Worm (Caenorhabditis elegans) whole organism, L3 larva: ENCODE measurements around the gene Y53F4B.11.

ENCODE experiments used
- aly-2 ChIP-seq: fragments of 150-350 bp; optimal IDR thresholded peaks from 2 replicates; lab custom pipeline; 2014; ENCODE audit warnings: missing biosample characterization, missing genetic modification characterization
- ama-1 ChIP-seq: fragments of 150-350 bp; optimal IDR thresholded peaks from 2 replicates; lab custom pipeline; 2018
- ceh-16 ChIP-seq: sonication (generic microtip); optimal IDR thresholded peaks from 2 replicates; lab custom pipeline; 2017; ENCODE audit warnings: missing biosample characterization, missing genetic modification characterization
- ceh-28 ChIP-seq: fragments of 150-350 bp; optimal IDR thresholded peaks from 2 replicates; lab custom pipeline; 2014; ENCODE audit warnings: missing biosample characterization, missing genetic modification reagents, missing genetic modification characterization
- ceh-82 ChIP-seq: fragments of 150-350 bp; optimal IDR thresholded peaks from 2 replicates; lab custom pipeline; 2014; ENCODE audit warnings: missing biosample characterization, missing genetic modification characterization
- ceh-9 ChIP-seq: sonication (generic microtip); optimal IDR thresholded peaks from 2 replicates; lab custom pipeline; 2018; ENCODE audit warnings: missing biosample characterization, missing genetic modification characterization
- daf-12 ChIP-seq: fragments of 150-350 bp; optimal IDR thresholded peaks from 2 replicates; lab custom pipeline; 2014; ENCODE audit warnings: missing biosample characterization, missing genetic modification reagents, missing genetic modification characterization
- egl-27 ChIP-seq: sonication (generic microtip); optimal IDR thresholded peaks from 4 replicates; lab custom pipeline; 2017; ENCODE audit warnings: missing biosample characterization, missing genetic modification reagents, missing genetic modification characterization
- egl-5 ChIP-seq: fragments of 150-350 bp; optimal IDR thresholded peaks from 2 replicates; lab custom pipeline; 2017; ENCODE audit warnings: missing biosample characterization, missing genetic modification reagents, missing genetic modification characterization, inconsistent platforms
- elt-1 ChIP-seq: fragments of 150-350 bp; optimal IDR thresholded peaks from 2 replicates; lab custom pipeline; 2014; ENCODE audit warnings: missing biosample characterization, missing genetic modification characterization
- elt-2 ChIP-seq: sonication (generic microtip); optimal IDR thresholded peaks from 2 replicates; lab custom pipeline; 2016; ENCODE audit warnings: missing genetic modification reagents, mild to moderate bottlenecking, missing genetic modification characterization, missing compliant biosample characterization
- elt-3 ChIP-seq, 3 experiments: fragments of 150-350 bp in 1 of 3; sonication (generic microtip) in 2 of 3; optimal IDR thresholded peaks; 2 replicates in 2 of 3; 4 replicates in 1 of 3; lab custom pipeline; 2014 to 2017; ENCODE audit warnings: missing biosample characterization in 3 of 3, missing genetic modification characterization in 3 of 3
- eor-1 ChIP-seq, 2 experiments: fragments of 150-350 bp; optimal IDR thresholded peaks; 2 replicates each; lab custom pipeline; 2014 to 2018; ENCODE audit warnings: missing biosample characterization in 2 of 2, missing genetic modification characterization in 2 of 2
- fkh-10 ChIP-seq: sonication (generic microtip); optimal IDR thresholded peaks from 2 replicates; lab custom pipeline; 2017; ENCODE audit warnings: missing biosample characterization, missing genetic modification reagents, missing genetic modification characterization
- fkh-2 ChIP-seq: fragments of 150-350 bp; optimal IDR thresholded peaks from 2 replicates; lab custom pipeline; 2014; ENCODE audit warnings: missing biosample characterization, missing genetic modification reagents, missing genetic modification characterization
- fos-1 ChIP-seq: fragments of 150-350 bp; optimal IDR thresholded peaks from 2 replicates; lab custom pipeline; 2014; ENCODE audit warnings: missing biosample characterization, missing genetic modification characterization
- hmg-11 ChIP-seq: sonication (generic microtip); optimal IDR thresholded peaks from 2 replicates; lab custom pipeline; 2016; ENCODE audit warnings: missing genetic modification characterization, missing compliant biosample characterization
- jun-1 ChIP-seq: fragments of 150-350 bp; optimal IDR thresholded peaks from 2 replicates; lab custom pipeline; 2014; ENCODE audit warnings: missing biosample characterization, missing genetic modification reagents, missing genetic modification characterization
- lin-15B ChIP-seq: fragments of 150-350 bp; optimal IDR thresholded peaks from 2 replicates; lab custom pipeline; 2014; ENCODE audit warnings: missing biosample characterization, missing genetic modification characterization
- lin-39 ChIP-seq: fragments of 150-350 bp; optimal IDR thresholded peaks from 2 replicates; lab custom pipeline; 2018; ENCODE audit warnings: missing biosample characterization, missing genetic modification reagents, missing genetic modification characterization
- lsy-12 ChIP-seq: sonication (generic microtip); optimal IDR thresholded peaks from 2 replicates; lab custom pipeline; 2016; ENCODE audit warnings: mild to moderate bottlenecking, missing genetic modification characterization, missing compliant biosample characterization
- mdl-1 ChIP-seq: fragments of 150-350 bp; optimal IDR thresholded peaks from 2 replicates; lab custom pipeline; 2014; ENCODE audit warnings: missing biosample characterization, missing genetic modification characterization
- mml-1 ChIP-seq: fragments of 150-350 bp; sonication (generic microtip); optimal IDR thresholded peaks from 3 replicates; lab custom pipeline; 2014; ENCODE audit warnings: missing biosample characterization, missing genetic modification characterization
- nfya-1 ChIP-seq: sonication (generic microtip); optimal IDR thresholded peaks from 2 replicates; lab custom pipeline; 2017; ENCODE audit warnings: missing genetic modification characterization, mild to moderate bottlenecking, missing compliant biosample characterization, antibody characterized with exemption, moderate library complexity; ENCODE audit not compliant: insufficient read depth
- nhr-11 ChIP-seq: fragments of 150-350 bp; optimal IDR thresholded peaks from 2 replicates; lab custom pipeline; 2014; ENCODE audit warnings: missing biosample characterization, missing genetic modification characterization
- nhr-23 ChIP-seq: fragments of 150-350 bp; optimal IDR thresholded peaks from 2 replicates; lab custom pipeline; 2014; ENCODE audit warnings: missing biosample characterization, missing genetic modification reagents, missing genetic modification characterization
- nhr-237 ChIP-seq: fragments of 150-350 bp; optimal IDR thresholded peaks from 2 replicates; lab custom pipeline; 2014; ENCODE audit warnings: missing biosample characterization, missing genetic modification characterization
- nhr-25 ChIP-seq: sonication (generic microtip); optimal IDR thresholded peaks from 2 replicates; lab custom pipeline; 2017; ENCODE audit warnings: missing biosample characterization, missing genetic modification characterization
- nhr-28 ChIP-seq: fragments of 150-350 bp; optimal IDR thresholded peaks from 2 replicates; lab custom pipeline; 2014; ENCODE audit warnings: missing biosample characterization, missing genetic modification characterization
- nhr-43 ChIP-seq: sonication (generic microtip); optimal IDR thresholded peaks from 2 replicates; lab custom pipeline; 2016; ENCODE audit warnings: mild to moderate bottlenecking, missing genetic modification characterization, missing compliant biosample characterization; ENCODE audit not compliant: poor library complexity, severe bottlenecking
- nhr-67 ChIP-seq: fragments of 150-350 bp; optimal IDR thresholded peaks from 2 replicates; lab custom pipeline; 2014; ENCODE audit warnings: missing biosample characterization, missing genetic modification characterization
- nhr-76 ChIP-seq: fragments of 150-350 bp; sonication (generic microtip); optimal IDR thresholded peaks from 5 replicates; lab custom pipeline; 2014; ENCODE audit warnings: missing biosample characterization, missing genetic modification characterization
- nhr-77 ChIP-seq: fragments of 150-350 bp; optimal IDR thresholded peaks from 2 replicates; lab custom pipeline; 2014; ENCODE audit warnings: missing biosample characterization, missing genetic modification characterization
- pha-4 ChIP-seq: fragments of 150-350 bp; optimal IDR thresholded peaks from 2 replicates; lab custom pipeline; 2014; ENCODE audit warnings: missing biosample characterization, missing genetic modification reagents, missing genetic modification characterization
- pqm-1 ChIP-seq: fragments of 150-350 bp; optimal IDR thresholded peaks from 2 replicates; lab custom pipeline; 2017; ENCODE audit warnings: missing biosample characterization, missing genetic modification characterization, inconsistent platforms
- sea-2 ChIP-seq: fragments of 150-350 bp; sonication (generic microtip); optimal IDR thresholded peaks from 4 replicates; lab custom pipeline; 2014; ENCODE audit warnings: missing biosample characterization, missing genetic modification reagents, missing genetic modification characterization
- skn-1 ChIP-seq: fragments of 150-350 bp; optimal IDR thresholded peaks from 2 replicates; lab custom pipeline; 2014; ENCODE audit warnings: missing biosample characterization, missing genetic modification characterization
- snpc-4 ChIP-seq: fragments of 150-350 bp; optimal IDR thresholded peaks from 2 replicates; lab custom pipeline; 2014; ENCODE audit warnings: missing biosample characterization, missing genetic modification characterization
- unc-39 ChIP-seq: sonication (generic microtip); optimal IDR thresholded peaks from 4 replicates; lab custom pipeline; 2017; ENCODE audit warnings: missing biosample characterization, missing genetic modification characterization
- unc-62 ChIP-seq: fragments of 150-350 bp; sonication (generic microtip); optimal IDR thresholded peaks from 4 replicates; lab custom pipeline; 2014; ENCODE audit warnings: missing biosample characterization, missing genetic modification reagents, missing genetic modification characterization
- zag-1 ChIP-seq: fragments of 150-350 bp; optimal IDR thresholded peaks from 2 replicates; lab custom pipeline; 2014; ENCODE audit warnings: missing biosample characterization, missing genetic modification characterization
- ztf-4 ChIP-seq: fragments of 150-350 bp; optimal IDR thresholded peaks from 2 replicates; lab custom pipeline; 2014; ENCODE audit warnings: missing biosample characterization, missing genetic modification characterization

Gene Y53F4B.11

DNA sequence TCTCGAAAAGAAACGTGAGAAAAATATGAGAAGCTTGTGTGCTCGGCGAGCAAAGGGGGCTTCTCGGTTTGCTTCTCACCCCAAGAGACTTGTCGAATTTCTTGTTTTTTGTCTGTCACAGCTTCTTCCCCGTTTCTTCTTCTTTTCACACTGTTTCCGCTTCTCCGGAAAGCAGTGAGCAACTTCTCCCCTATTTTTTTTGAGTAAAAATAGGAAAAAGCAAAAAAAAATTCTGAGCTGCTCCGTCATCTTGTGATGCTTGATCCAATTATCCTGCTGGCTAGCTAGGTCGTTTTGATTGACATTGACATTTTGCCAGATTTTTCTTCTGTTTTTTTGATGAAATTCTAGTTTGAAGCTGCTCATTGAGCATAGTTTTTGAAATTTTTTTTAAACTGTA lies 3.8 kb downstream of the Y53F4B.11 start, which contains the start of gene Y53F4B.51:
Gene Y53F4B.51, minus strand, starts transcription at position 63 of the 400 bp plus-strand sequence.
- TF ChIP-seq nfya-1 (tag; lab: Kevin White, UChicago) (no peak), lin-15B (tag; lab: Kevin White, UChicago) (no peak), nhr-237 (tag; lab: Kevin White, UChicago) (no peak), lin-39 (tag; lab: Kevin White, UChicago) (no peak), ceh-16 (no peak), fos-1 (tag; lab: Kevin White, UChicago) (no peak), fkh-10 (GFP tag; lab: Kevin White, UChicago) (no peak), nhr-77 (tag; lab: Kevin White, UChicago) (no peak), hmg-11 (tag; lab: Kevin White, UChicago) (no peak), fkh-2 (tag; lab: Kevin White, UChicago) (no peak), nhr-23 (tag; lab: Kevin White, UChicago) (no peak)

DNA sequence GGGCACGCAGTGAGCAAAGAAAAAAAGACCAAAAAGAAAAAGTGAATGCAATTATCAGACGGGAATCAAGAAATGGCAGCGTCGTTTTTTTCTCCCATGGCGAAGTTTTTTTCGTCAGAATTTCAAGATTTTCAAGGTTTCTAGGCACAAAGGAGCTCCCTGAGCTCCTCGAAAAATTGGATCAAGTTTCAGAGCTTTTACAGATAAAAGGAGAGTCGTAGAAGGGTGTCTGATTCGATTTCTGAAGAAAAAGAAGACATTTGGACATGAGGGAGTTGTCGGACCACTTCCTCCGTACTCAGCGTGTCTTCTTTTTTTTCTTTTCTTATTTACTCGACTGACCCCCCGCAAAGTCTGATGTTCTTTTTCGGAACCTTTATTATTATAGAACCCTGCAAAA lies 5.1 kb downstream of the Y53F4B.11 start:
- peak; percentile 23 for TF ChIP-seq fkh-10 (GFP tag; lab: Kevin White, UChicago)
- TF ChIP-seq aly-2 = no peak
- TF ChIP-seq, all 47 proteins: peak for 1

DNA sequence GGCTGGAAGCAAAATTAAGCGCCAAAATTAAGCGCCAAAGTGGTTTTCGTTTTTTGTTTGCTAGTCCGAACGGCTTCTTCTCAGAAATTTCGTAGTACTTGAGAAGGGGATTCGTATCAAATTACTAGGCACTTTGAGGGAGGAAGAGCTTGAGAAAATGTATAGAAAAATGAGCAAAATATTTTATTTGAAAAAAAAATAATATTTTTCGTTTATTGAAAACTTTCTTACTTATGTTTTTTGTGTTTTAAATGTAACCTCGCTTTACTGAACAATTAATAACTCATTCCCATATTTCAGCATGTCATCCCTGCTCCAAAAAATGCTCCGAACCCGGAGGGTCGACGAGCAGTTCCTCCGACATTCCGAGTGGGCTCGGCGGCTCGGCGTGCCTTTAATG lies 8.4 kb downstream of the Y53F4B.11 start, which contains the start of gene Y53F4B.12:
Gene Y53F4B.12, plus strand, starts transcription at position 301 of the 400 bp plus-strand sequence.
- TF ChIP-seq pha-4 (no peak), ceh-9 (tag; lab: Kevin White, UChicago) (no peak), snpc-4 (no peak)

DNA sequence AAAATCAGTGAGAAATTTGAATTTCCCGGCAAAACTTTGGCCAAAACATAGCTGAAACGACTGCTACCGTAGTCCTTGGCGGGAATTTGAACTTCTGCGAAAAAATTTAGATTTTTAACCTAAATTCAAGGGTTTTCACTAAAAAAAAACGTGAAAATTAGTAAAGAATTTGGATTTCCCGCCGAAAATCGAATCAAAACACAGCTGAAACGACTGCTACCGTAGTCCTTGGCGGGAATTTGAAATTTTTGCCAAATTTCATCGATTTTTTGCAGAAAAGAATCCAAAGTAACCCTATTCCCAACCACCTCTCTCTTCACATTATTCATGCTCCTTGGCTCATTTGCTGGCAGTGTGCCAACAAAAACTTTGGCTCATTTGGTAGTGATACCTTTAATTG lies 14.6 kb downstream of the Y53F4B.11 start:
- TF ChIP-seq lin-15B (tag; lab: Kevin White, UChicago) (peak; percentile 13), ceh-16 (no peak)

DNA sequence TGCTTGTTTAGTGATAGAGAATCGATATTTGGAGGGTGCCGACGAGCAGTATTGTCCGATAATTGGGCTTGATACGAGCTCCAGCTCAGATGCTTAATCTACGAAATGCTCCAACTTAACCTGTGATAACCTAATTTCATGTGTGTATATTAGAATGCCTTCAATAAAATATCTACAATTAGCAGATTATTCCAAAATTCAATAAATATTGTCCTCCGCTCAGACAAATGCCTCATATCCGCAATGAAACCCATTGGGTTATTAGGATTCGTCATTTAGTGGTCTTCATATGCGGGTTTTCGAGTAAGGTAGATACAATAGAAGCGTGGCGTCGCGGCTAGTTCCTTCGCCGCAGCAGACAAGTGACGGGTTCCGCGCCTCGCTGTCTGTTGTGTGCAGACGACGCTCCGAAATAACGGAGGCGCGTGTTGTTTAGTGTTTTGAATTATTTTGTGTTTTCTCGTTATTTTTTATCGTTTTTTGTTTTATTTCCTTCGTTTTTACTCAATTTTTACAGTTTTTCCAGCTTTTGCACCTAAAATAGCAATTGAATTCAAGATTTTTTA lies 15.1 kb downstream of the Y53F4B.11 start, which contains the start of gene cmtr-1:
Gene cmtr-1, plus strand, starts transcription at position 516 of the 566 bp plus-strand sequence.
- TF ChIP-seq elt-3 (tag; optimal IDR thresholded peaks at IDR 0.05; lab: Kevin White, UChicago) = peak in 1 of 3 experiments; percentile 10
- peak; percentile 94 for TF ChIP-seq lsy-12
- peak; percentile 4 for TF ChIP-seq mdl-1
- peak; percentile 74 for TF ChIP-seq egl-27
- TF ChIP-seq ama-1 (lab: Kevin White, UChicago) = peak; percentile 92
- TF ChIP-seq lin-39 (tag; lab: Kevin White, UChicago) = peak; percentile 96
- peak; percentile 49 for TF ChIP-seq nhr-76 (tag; lab: Kevin White, UChicago)
- TF ChIP-seq aly-2 = peak; percentile 75
- TF ChIP-seq ceh-28 (tag; lab: Kevin White, UChicago) = peak; percentile 85
- TF ChIP-seq jun-1 (tag; lab: Kevin White, UChicago) = peak; percentile 88
- no peak for TF ChIP-seq daf-12 (tag; lab: Kevin White, UChicago)
- TF ChIP-seq nhr-25 = peak; percentile 98
- TF ChIP-seq nhr-43 (tag; lab: Kevin White, UChicago) = peak; percentile 96
- peak; percentile 47 for TF ChIP-seq unc-62 (GFP tag; lab: Kevin White, UChicago)
- peak; percentile 92 for TF ChIP-seq lin-15B (tag; lab: Kevin White, UChicago)
- peak in 1 of 2 experiments; percentile 13 for TF ChIP-seq eor-1 (tag; optimal IDR thresholded peaks at IDR 0.05; lab: Kevin White, UChicago)
- TF ChIP-seq fkh-2 (tag; lab: Kevin White, UChicago) = no peak
- TF ChIP-seq fkh-10 (GFP tag; lab: Kevin White, UChicago) = peak; percentile 88
- TF ChIP-seq nhr-237 (tag; lab: Kevin White, UChicago) = no peak
- peak; percentile 86 for TF ChIP-seq pqm-1
- peak; percentile 95 for TF ChIP-seq nhr-77 (tag; lab: Kevin White, UChicago)
- peak; percentile 38 for TF ChIP-seq elt-1 (tag; lab: Kevin White, UChicago)
- no peak for TF ChIP-seq sea-2 (GFP tag; lab: Kevin White, UChicago)
- peak; percentile 97 for TF ChIP-seq pha-4
- peak; percentile 90 for TF ChIP-seq egl-5 (tag; lab: Kevin White, UChicago)
- TF ChIP-seq nhr-28 = peak; percentile 59
- TF ChIP-seq ceh-82 (tag; lab: Kevin White, UChicago) = peak; percentile 88
- peak; percentile 26 for TF ChIP-seq zag-1 (tag; lab: Kevin White, UChicago)
- TF ChIP-seq skn-1 (tag; lab: Kevin White, UChicago) = peak; percentile 90
- no peak for TF ChIP-seq ceh-9 (tag; lab: Kevin White, UChicago)
- peak; percentile 99 for TF ChIP-seq hmg-11 (tag; lab: Kevin White, UChicago)
- TF ChIP-seq fos-1 (tag; lab: Kevin White, UChicago) = peak; percentile 68
- TF ChIP-seq elt-2 (tag; lab: Kevin White, UChicago) = peak; percentile 80
- TF ChIP-seq nhr-67 = peak; percentile 52
- no peak for TF ChIP-seq nhr-11 (tag; lab: Kevin White, UChicago)
- no peak for TF ChIP-seq mml-1 (tag; lab: Kevin White, UChicago)
- TF ChIP-seq unc-39 (tag; lab: Kevin White, UChicago) = no peak
- TF ChIP-seq snpc-4 = peak; percentile 100
- no peak for TF ChIP-seq ceh-16
- peak; percentile 62 for TF ChIP-seq ztf-4 (tag; lab: Kevin White, UChicago)
- TF ChIP-seq nhr-23 (tag; lab: Kevin White, UChicago) = peak; percentile 97
